Fruit fly (Drosophila melanogaster) whole organism, pupa: ENCODE results near the gene Cyp6v1.

ENCODE experiments used
- CG10348 ChIP-seq: fragments of 200-800 bp; sonication (Bioruptor generic); IDR thresholded peaks from 2 replicates; pipeline ENCODE4 v1.3.6; 2022; ENCODE audit warnings: missing biosample characterization, missing genetic modification characterization
- CG12605 ChIP-seq: fragments of 200-800 bp; sonication (Bioruptor generic); IDR thresholded peaks from 2 replicates; pipeline ENCODE4 v1.3.6; 2022; ENCODE audit warnings: missing biosample characterization, missing genetic modification characterization
- CG13204 ChIP-seq: fragments of 200-800 bp; sonication (Bioruptor generic); optimal IDR thresholded peaks from 2 replicates; lab custom pipeline; 2018; ENCODE audit warnings: missing biosample characterization, mild to moderate bottlenecking, missing genetic modification characterization, moderate library complexity
- CG14655 ChIP-seq: fragments of 200-800 bp; sonication (Bioruptor generic); optimal IDR thresholded peaks from 3 replicates; lab custom pipeline; 2017; ENCODE audit warnings: mild to moderate bottlenecking, missing biosample characterization, missing genetic modification reagents, missing genetic modification characterization
- CG15710 ChIP-seq: fragments of 200-800 bp; sonication (Bioruptor generic); optimal IDR thresholded peaks from 2 replicates; lab custom pipeline; 2018; ENCODE audit warnings: missing biosample characterization, mild to moderate bottlenecking, missing genetic modification characterization, moderate library complexity
- CG17806 ChIP-seq: fragments of 200-800 bp; sonication (Bioruptor generic); optimal IDR thresholded peaks from 2 replicates; lab custom pipeline; 2018; ENCODE audit warnings: missing biosample characterization, mild to moderate bottlenecking, missing genetic modification characterization, moderate library complexity
- CG32121 ChIP-seq: fragments of 200-800 bp; sonication (Bioruptor generic); IDR thresholded peaks from 2 replicates; pipeline ENCODE4 v1.3.6; 2022; ENCODE audit warnings: missing biosample characterization, missing genetic modification characterization
- CG34367 ChIP-seq: fragments of 200-800 bp; sonication (Bioruptor generic); optimal IDR thresholded peaks from 2 replicates; lab custom pipeline; 2018; ENCODE audit warnings: missing biosample characterization, mild to moderate bottlenecking, missing genetic modification characterization
- CG4496 ChIP-seq: fragments of 200-800 bp; sonication (Bioruptor generic); IDR thresholded peaks from 3 replicates; pipeline ENCODE4 v1.3.6; 2022; ENCODE audit warnings: missing biosample characterization, missing genetic modification characterization
- CG8159 ChIP-seq: fragments of 200-800 bp; sonication (Bioruptor generic); optimal IDR thresholded peaks from 3 replicates; lab custom pipeline; 2018; ENCODE audit warnings: missing biosample characterization, mild to moderate bottlenecking, missing genetic modification characterization, moderate library complexity
- CG8301 ChIP-seq: fragments of 200-800 bp; sonication (Bioruptor generic); optimal IDR thresholded peaks from 2 replicates; lab custom pipeline; 2018; ENCODE audit warnings: missing biosample characterization, mild to moderate bottlenecking, missing genetic modification characterization
- CG9948 ChIP-seq: fragments of 200-800 bp; sonication (Bioruptor generic); optimal IDR thresholded peaks from 2 replicates; lab custom pipeline; 2018; ENCODE audit warnings: missing biosample characterization, mild to moderate bottlenecking, missing genetic modification characterization, moderate library complexity
- D1 ChIP-seq: fragments of 200-800 bp; sonication (Bioruptor generic); optimal IDR thresholded peaks from 2 replicates; lab custom pipeline; 2018; ENCODE audit warnings: missing biosample characterization, mild to moderate bottlenecking, missing genetic modification characterization, moderate library complexity
- EcR ChIP-seq: fragments of 200-800 bp; sonication (Bioruptor generic); optimal IDR thresholded peaks from 3 replicates; lab custom pipeline; 2019; ENCODE audit warnings: missing biosample characterization, missing genetic modification characterization, mild to moderate bottlenecking, moderate library complexity, missing genetic modification reagents
- Ets98B ChIP-seq: fragments of 200-800 bp; sonication (Bioruptor generic); IDR thresholded peaks from 2 replicates; pipeline ENCODE4 v1.3.6; 2022; ENCODE audit warnings: missing biosample characterization, missing genetic modification characterization
- Pif1A ChIP-seq: fragments of 200-800 bp; sonication (Bioruptor generic); optimal IDR thresholded peaks from 3 replicates; lab custom pipeline; 2016; ENCODE audit warnings: missing biosample characterization, missing genetic modification characterization
- Pif1B ChIP-seq: fragments of 200-800 bp; sonication (Bioruptor generic); optimal IDR thresholded peaks from 3 replicates; lab custom pipeline; 2016; ENCODE audit warnings: missing biosample characterization, missing genetic modification characterization
- Snoo ChIP-seq: fragments of 200-800 bp; sonication (Bioruptor generic); optimal IDR thresholded peaks from 3 replicates; lab custom pipeline; 2017; ENCODE audit warnings: missing biosample characterization, mild to moderate bottlenecking, missing genetic modification characterization, inconsistent platforms
- fd96Ca ChIP-seq: fragments of 200-800 bp; sonication (Bioruptor generic); IDR thresholded peaks from 3 replicates; pipeline ENCODE4 v1.3.6; 2022; ENCODE audit warnings: missing biosample characterization, missing genetic modification characterization
- gl ChIP-seq: fragments of 200-800 bp; sonication (Bioruptor generic); optimal IDR thresholded peaks from 2 replicates; lab custom pipeline; 2018; ENCODE audit warnings: missing biosample characterization, mild to moderate bottlenecking, missing genetic modification characterization
- rn ChIP-seq: fragments of 200-800 bp; sonication (Bioruptor generic); IDR thresholded peaks from 2 replicates; pipeline ENCODE4 v1.3.6; 2022; ENCODE audit warnings: missing biosample characterization, missing genetic modification characterization

Gene Cyp6v1

dm6 chrX:20636724-20637123 lies 20.2 kb upstream of the Cyp6v1 start:
- TF ChIP-seq CG10348 (GFP tag; lab: Robert Waterston, UW) = no peak
- TF ChIP-seq CG34367 (tag; lab: Kevin White, UChicago) = no peak
- no peak for TF ChIP-seq fd96Ca (GFP tag; lab: Robert Waterston, UW)
- TF ChIP-seq gl (tag; lab: Kevin White, UChicago) = no peak
- TF ChIP-seq Pif1A (GFP tag; lab: Kevin White, UChicago) = no peak
- TF ChIP-seq CG13204 = no peak
- TF ChIP-seq CG15710 = no peak
- TF ChIP-seq CG14655 (GFP tag; lab: Kevin White, UChicago) = no peak
- TF ChIP-seq CG8301 (tag; lab: Kevin White, UChicago) = no peak
- no peak for TF ChIP-seq rn (GFP tag; lab: Robert Waterston, UW)
- no peak for TF ChIP-seq CG17806 (tag; lab: Kevin White, UChicago)
- no peak for TF ChIP-seq Pif1B (GFP tag; lab: Kevin White, UChicago)
- no peak for TF ChIP-seq CG4496 (GFP tag; lab: Robert Waterston, UW)

dm6 chrX:20638054-20638453 lies 18.9 kb upstream of the Cyp6v1 start:
- no peak for TF ChIP-seq CG8301 (tag; lab: Kevin White, UChicago)
- TF ChIP-seq gl (tag; lab: Kevin White, UChicago) = no peak
- TF ChIP-seq CG12605 (GFP tag; lab: Robert Waterston, UW) = no peak
- TF ChIP-seq CG17806 (tag; lab: Kevin White, UChicago) = no peak
- no peak for TF ChIP-seq CG32121
- no peak for TF ChIP-seq Pif1A (GFP tag; lab: Kevin White, UChicago)
- no peak for TF ChIP-seq rn (GFP tag; lab: Robert Waterston, UW)
- no peak for TF ChIP-seq fd96Ca (GFP tag; lab: Robert Waterston, UW)
- TF ChIP-seq CG9948 (tag; lab: Kevin White, UChicago) = no peak
- TF ChIP-seq CG14655 (GFP tag; lab: Kevin White, UChicago) = no peak
- no peak for TF ChIP-seq D1
- TF ChIP-seq EcR (GFP tag; lab: Kevin White, UChicago) = no peak
- no peak for TF ChIP-seq CG15710
- TF ChIP-seq CG8159 (tag; lab: Kevin White, UChicago) = no peak
- no peak for TF ChIP-seq CG34367 (tag; lab: Kevin White, UChicago)
- TF ChIP-seq CG10348 (GFP tag; lab: Robert Waterston, UW) = no peak
- no peak for TF ChIP-seq Ets98B (GFP tag; lab: Robert Waterston, UW)
- TF ChIP-seq Snoo (tag; lab: Kevin White, UChicago) = no peak

DNA sequence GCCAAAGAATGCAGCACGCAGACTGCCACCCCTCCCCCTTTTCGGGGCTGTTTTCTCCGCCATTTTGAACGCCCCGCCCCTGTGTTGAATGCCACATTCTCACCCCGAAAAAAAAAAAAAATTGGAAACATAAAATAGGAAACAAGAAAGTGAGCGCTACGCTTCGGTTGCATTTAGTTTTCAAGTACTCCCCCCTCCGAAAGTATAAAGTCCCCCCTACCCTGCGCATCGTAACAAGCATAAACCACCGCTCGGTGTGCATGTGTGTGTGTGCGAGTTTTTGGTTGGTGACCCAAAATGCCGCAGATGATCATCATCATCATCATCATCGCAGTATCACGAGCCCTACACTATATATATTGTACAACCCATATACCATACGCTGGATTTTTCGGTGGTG lies 13.5 kb upstream of the Cyp6v1 start:
- no peak for TF ChIP-seq gl (tag; lab: Kevin White, UChicago)
- no peak for TF ChIP-seq CG14655 (GFP tag; lab: Kevin White, UChicago)
- TF ChIP-seq Pif1A (GFP tag; lab: Kevin White, UChicago) = no peak
- TF ChIP-seq fd96Ca (GFP tag; lab: Robert Waterston, UW) = no peak

dm6 chrX:20643964-20644363 lies 13.0 kb upstream of the Cyp6v1 start:
- TF ChIP-seq CG4496 (GFP tag; lab: Robert Waterston, UW) (no peak), CG10348 (GFP tag; lab: Robert Waterston, UW) (no peak), rn (GFP tag; lab: Robert Waterston, UW) (no peak), CG9948 (tag; lab: Kevin White, UChicago) (no peak), CG13204 (no peak), D1 (no peak), CG12605 (GFP tag; lab: Robert Waterston, UW) (no peak), CG32121 (no peak), fd96Ca (GFP tag; lab: Robert Waterston, UW) (no peak), CG8159 (tag; lab: Kevin White, UChicago) (no peak), Pif1B (GFP tag; lab: Kevin White, UChicago) (no peak), Ets98B (GFP tag; lab: Robert Waterston, UW) (no peak), CG34367 (tag; lab: Kevin White, UChicago) (no peak), CG8301 (tag; lab: Kevin White, UChicago) (no peak), Snoo (tag; lab: Kevin White, UChicago) (no peak), CG14655 (GFP tag; lab: Kevin White, UChicago) (no peak), gl (tag; lab: Kevin White, UChicago) (no peak), CG15710 (no peak), Pif1A (GFP tag; lab: Kevin White, UChicago) (no peak)

- TF ChIP-seq CG13204 (no peak), Snoo (tag; lab: Kevin White, UChicago) (no peak), CG32121 (no peak), Ets98B (GFP tag; lab: Robert Waterston, UW) (no peak), CG17806 (tag; lab: Kevin White, UChicago) (no peak), gl (tag; lab: Kevin White, UChicago) (no peak), rn (GFP tag; lab: Robert Waterston, UW) (no peak), Pif1B (GFP tag; lab: Kevin White, UChicago) (no peak), CG8159 (tag; lab: Kevin White, UChicago) (no peak), fd96Ca (GFP tag; lab: Robert Waterston, UW) (no peak)
Measured at dm6 chrX:20646223-20646622, 10.7 kb upstream of the Cyp6v1 start.

DNA sequence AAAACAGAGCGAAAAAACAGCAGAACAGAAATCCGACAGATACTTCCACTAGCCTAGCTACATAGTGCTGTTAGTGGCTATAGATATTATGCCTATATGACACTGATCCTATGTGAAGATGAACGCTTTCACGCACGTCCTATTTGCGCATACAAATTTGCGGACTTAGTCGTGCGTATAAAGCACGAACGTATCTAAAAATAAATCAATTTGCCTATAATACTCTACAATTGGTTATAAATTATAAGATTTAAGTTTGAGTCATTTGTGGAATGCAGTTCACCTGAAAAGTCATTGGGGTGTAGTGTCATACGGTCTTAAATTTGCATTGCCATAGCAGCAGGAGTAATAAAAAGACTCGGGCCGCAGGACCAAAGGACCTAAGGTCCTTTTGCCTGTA lies 4.6 kb upstream of the Cyp6v1 start:
- TF ChIP-seq CG17806 (tag; lab: Kevin White, UChicago) (no peak), CG32121 (no peak), CG8159 (tag; lab: Kevin White, UChicago) (no peak), CG13204 (no peak), Ets98B (GFP tag; lab: Robert Waterston, UW) (no peak), CG12605 (GFP tag; lab: Robert Waterston, UW) (no peak), rn (GFP tag; lab: Robert Waterston, UW) (no peak), CG10348 (GFP tag; lab: Robert Waterston, UW) (no peak), EcR (GFP tag; lab: Kevin White, UChicago) (no peak), Pif1A (GFP tag; lab: Kevin White, UChicago) (no peak), Snoo (tag; lab: Kevin White, UChicago) (no peak), CG34367 (tag; lab: Kevin White, UChicago) (no peak)
